Worm (Caenorhabditis elegans) whole organism, late embryonic: ENCODE results near the gene talp-3.
A peak's percentile ranks its signal among the peaks of the same experiment; 100 is the strongest.

ENCODE experiments used
- C38D4.7 ChIP-seq: fragments of 200-800 bp; sonication (Bioruptor generic); optimal IDR thresholded peaks from 2 replicates; lab custom pipeline; 2018; ENCODE audit warnings: mild to moderate bottlenecking, missing genetic modification characterization, moderate library complexity, missing compliant biosample characterization
- K02D7.2 ChIP-seq: sonication (generic microtip); optimal IDR thresholded peaks from 2 replicates; lab custom pipeline; 2017; ENCODE audit warnings: mild to moderate bottlenecking, missing genetic modification characterization, missing compliant biosample characterization
- K09A11.1 ChIP-seq: sonication (generic microtip); optimal IDR thresholded peaks from 2 replicates; lab custom pipeline; 2017; ENCODE audit warnings: antibody characterized with exemption, mild to moderate bottlenecking, missing genetic modification characterization, missing compliant biosample characterization; ENCODE audit not compliant: insufficient read depth
- T23F11.4 ChIP-seq: fragments of 200-800 bp; sonication (Bioruptor generic); optimal IDR thresholded peaks from 2 replicates; lab custom pipeline; 2018; ENCODE audit warnings: mild to moderate bottlenecking, missing genetic modification characterization, missing compliant biosample characterization
- ceh-14 ChIP-seq: sonication (generic microtip); optimal IDR thresholded peaks from 2 replicates; lab custom pipeline; 2016; ENCODE audit warnings: missing genotype, missing genetic modification characterization, missing compliant biosample characterization
- ceh-18 ChIP-seq: sonication (generic microtip); optimal IDR thresholded peaks from 2 replicates; lab custom pipeline; 2016; ENCODE audit warnings: missing genetic modification characterization, missing compliant biosample characterization
- ceh-24 ChIP-seq: sonication (generic microtip); optimal IDR thresholded peaks from 2 replicates; lab custom pipeline; 2016; ENCODE audit warnings: mild to moderate bottlenecking, missing genetic modification characterization, missing compliant biosample characterization
- ceh-30 ChIP-seq: fragments of 150-350 bp; optimal IDR thresholded peaks from 2 replicates; lab custom pipeline; 2014; ENCODE audit warnings: missing biosample characterization, missing genetic modification characterization
- ceh-48 ChIP-seq: sonication (generic microtip); optimal IDR thresholded peaks from 2 replicates; lab custom pipeline; 2016; ENCODE audit warnings: missing genetic modification characterization, inconsistent platforms, missing compliant biosample characterization
- ceh-6 ChIP-seq: fragments of 200-800 bp; sonication (Bioruptor generic); optimal IDR thresholded peaks from 2 replicates; lab custom pipeline; 2018; ENCODE audit warnings: mild to moderate bottlenecking, missing genetic modification characterization, missing compliant biosample characterization
- dmd-4 ChIP-seq: sonication (generic microtip); optimal IDR thresholded peaks from 2 replicates; lab custom pipeline; 2016; ENCODE audit warnings: borderline replicate concordance, missing genetic modification characterization, missing compliant biosample characterization
- dve-1 ChIP-seq: sonication (generic microtip); optimal IDR thresholded peaks from 2 replicates; lab custom pipeline; 2017; ENCODE audit warnings: antibody characterized with exemption, mild to moderate bottlenecking, missing genetic modification characterization, missing compliant biosample characterization
- elt-2 ChIP-seq: sonication (generic microtip); optimal IDR thresholded peaks from 2 replicates; lab custom pipeline; 2016; ENCODE audit warnings: missing genetic modification reagents, missing genetic modification characterization, missing compliant biosample characterization
- eyg-1 ChIP-seq: sonication (generic microtip); optimal IDR thresholded peaks from 2 replicates; lab custom pipeline; 2016; ENCODE audit warnings: missing genotype, missing genetic modification characterization, missing compliant biosample characterization
- gmeb-2 ChIP-seq: sonication (generic microtip); optimal IDR thresholded peaks from 2 replicates; lab custom pipeline; 2016; ENCODE audit warnings: missing genetic modification characterization, inconsistent platforms, missing compliant biosample characterization
- hlh-13 ChIP-seq: fragments of 200-800 bp; sonication (Bioruptor generic); optimal IDR thresholded peaks from 2 replicates; lab custom pipeline; 2018; ENCODE audit warnings: mild to moderate bottlenecking, missing genetic modification characterization, missing compliant biosample characterization
- hlh-15 ChIP-seq: sonication (generic microtip); optimal IDR thresholded peaks from 2 replicates; lab custom pipeline; 2016; ENCODE audit warnings: missing genetic modification characterization, missing compliant biosample characterization
- hlh-30 ChIP-seq: sonication (generic microtip); optimal IDR thresholded peaks from 2 replicates; lab custom pipeline; 2017; ENCODE audit warnings: antibody characterized with exemption, missing genetic modification characterization, missing compliant biosample characterization; ENCODE audit not compliant: insufficient read depth
- hlh-8 ChIP-seq: sonication (generic microtip); optimal IDR thresholded peaks from 2 replicates; lab custom pipeline; 2016; ENCODE audit warnings: missing genotype, missing genetic modification characterization, missing compliant biosample characterization
- lim-6 ChIP-seq: sonication (generic microtip); optimal IDR thresholded peaks from 2 replicates; lab custom pipeline; 2016; ENCODE audit warnings: missing genetic modification characterization, missing compliant biosample characterization
- lin-11 ChIP-seq: fragments of 200-800 bp; sonication (Bioruptor generic); optimal IDR thresholded peaks from 2 replicates; lab custom pipeline; 2018; ENCODE audit warnings: mild to moderate bottlenecking, missing genetic modification characterization, missing compliant biosample characterization
- mec-3 ChIP-seq: sonication (generic microtip); optimal IDR thresholded peaks from 2 replicates; lab custom pipeline; 2016; ENCODE audit warnings: borderline replicate concordance, missing genetic modification characterization, missing compliant biosample characterization
- nfya-1 ChIP-seq: sonication (generic microtip); optimal IDR thresholded peaks from 2 replicates; lab custom pipeline; 2017; ENCODE audit warnings: missing genetic modification characterization, mild to moderate bottlenecking, missing compliant biosample characterization, antibody characterized with exemption, moderate library complexity
- nhr-11 ChIP-seq: fragments of 150-350 bp; optimal IDR thresholded peaks from 2 replicates; lab custom pipeline; 2014; ENCODE audit warnings: missing biosample characterization, missing genetic modification characterization
- pag-3 ChIP-seq: sonication (generic microtip); optimal IDR thresholded peaks from 2 replicates; lab custom pipeline; 2016; ENCODE audit warnings: missing compliant biosample characterization, missing genetic modification characterization, borderline replicate concordance
- pat-9 ChIP-seq: fragments of 200-800 bp; sonication (Bioruptor generic); optimal IDR thresholded peaks from 2 replicates; lab custom pipeline; 2018; ENCODE audit warnings: mild to moderate bottlenecking, missing genetic modification characterization, moderate library complexity, missing compliant biosample characterization
- pax-1 ChIP-seq: fragments of 150-350 bp; optimal IDR thresholded peaks from 2 replicates; lab custom pipeline; 2014; ENCODE audit warnings: missing biosample characterization, missing genetic modification characterization
- pha-4 ChIP-seq: fragments of 150-350 bp; optimal IDR thresholded peaks from 2 replicates; lab custom pipeline; 2018; ENCODE audit warnings: missing biosample characterization, missing genetic modification reagents, missing genetic modification characterization
- pqm-1 ChIP-seq: sonication (generic microtip); optimal IDR thresholded peaks from 2 replicates; lab custom pipeline; 2016; ENCODE audit warnings: missing genetic modification characterization, missing compliant biosample characterization
- pros-1 ChIP-seq: fragments of 150-350 bp; optimal IDR thresholded peaks from 2 replicates; lab custom pipeline; 2014; ENCODE audit warnings: missing biosample characterization, missing genetic modification reagents, missing genetic modification characterization
- ref-2 ChIP-seq: sonication (generic microtip); optimal IDR thresholded peaks from 2 replicates; lab custom pipeline; 2016; ENCODE audit warnings: missing genetic modification characterization, missing compliant biosample characterization
- rnt-1 ChIP-seq: sonication (generic microtip); optimal IDR thresholded peaks from 2 replicates; lab custom pipeline; 2016; ENCODE audit warnings: missing genetic modification characterization, missing compliant biosample characterization
- sdc-2 ChIP-seq: sonication (generic microtip); optimal IDR thresholded peaks from 2 replicates; lab custom pipeline; 2016; ENCODE audit warnings: missing genotype, missing genetic modification characterization, missing compliant biosample characterization
- sox-4 ChIP-seq: sonication (generic microtip); optimal IDR thresholded peaks from 2 replicates; lab custom pipeline; 2017; ENCODE audit warnings: mild to moderate bottlenecking, missing genetic modification characterization, inconsistent platforms, missing compliant biosample characterization
- tbx-7 ChIP-seq: sonication (generic microtip); optimal IDR thresholded peaks from 2 replicates; lab custom pipeline; 2016; ENCODE audit warnings: missing genotype, missing genetic modification characterization, missing compliant biosample characterization
- unc-3 ChIP-seq, 2 experiments: fragments of 200-800 bp in 1 of 2; sonication (Bioruptor generic) in 1 of 2; sonication (generic microtip) in 1 of 2; conservative IDR thresholded peaks in 1 of 2; optimal IDR thresholded peaks in 1 of 2; 2 replicates each; pipeline versions ENCODE4 v1.3.6 to Lab custom; 2016 to 2022; ENCODE audit warnings: missing compliant biosample characterization in 2 of 2, missing genetic modification characterization in 2 of 2, missing genetic modification reagents in 1 of 2
- unc-42 ChIP-seq: sonication (generic microtip); optimal IDR thresholded peaks from 2 replicates; lab custom pipeline; 2016; ENCODE audit warnings: missing genotype, missing genetic modification characterization, missing compliant biosample characterization
- unc-55 ChIP-seq: sonication (generic microtip); optimal IDR thresholded peaks from 2 replicates; lab custom pipeline; 2017; ENCODE audit warnings: missing biosample characterization, missing genetic modification reagents, missing genetic modification characterization

The talp-3 gene

DNA sequence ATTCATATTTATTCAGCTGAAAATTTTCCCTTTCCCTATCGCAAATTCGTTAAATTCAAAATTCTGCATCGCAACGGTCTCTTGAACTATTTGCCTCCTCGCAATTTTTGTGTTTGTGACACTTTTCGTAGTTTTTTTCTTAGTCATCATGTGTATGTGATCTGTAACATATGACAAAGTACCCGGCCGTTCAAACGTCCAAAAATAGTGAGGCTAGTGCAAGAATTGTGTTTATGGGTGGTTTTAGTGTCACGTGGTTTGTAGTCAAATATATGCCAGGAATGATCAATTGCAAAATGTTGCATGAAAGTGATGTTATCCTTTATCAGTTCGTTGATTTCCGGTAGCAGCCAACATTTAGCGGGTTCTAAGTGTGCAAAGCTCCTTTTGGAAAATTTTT is 43.4 kb downstream of the talp-3 start:
- TF ChIP-seq T23F11.4 (GFP tag; lab: Kevin White, UChicago): no peak
- TF ChIP-seq ref-2 (tag; lab: Kevin White, UChicago): no peak
- no peak for TF ChIP-seq gmeb-2 (tag; lab: Kevin White, UChicago)
- no peak for TF ChIP-seq hlh-13 (GFP tag; lab: Kevin White, UChicago)
- peak; percentile 9 for TF ChIP-seq hlh-30 (tag; lab: Kevin White, UChicago)
- no peak for TF ChIP-seq dmd-4 (tag; lab: Kevin White, UChicago)
- TF ChIP-seq, all 69 proteins: peak for 1

DNA sequence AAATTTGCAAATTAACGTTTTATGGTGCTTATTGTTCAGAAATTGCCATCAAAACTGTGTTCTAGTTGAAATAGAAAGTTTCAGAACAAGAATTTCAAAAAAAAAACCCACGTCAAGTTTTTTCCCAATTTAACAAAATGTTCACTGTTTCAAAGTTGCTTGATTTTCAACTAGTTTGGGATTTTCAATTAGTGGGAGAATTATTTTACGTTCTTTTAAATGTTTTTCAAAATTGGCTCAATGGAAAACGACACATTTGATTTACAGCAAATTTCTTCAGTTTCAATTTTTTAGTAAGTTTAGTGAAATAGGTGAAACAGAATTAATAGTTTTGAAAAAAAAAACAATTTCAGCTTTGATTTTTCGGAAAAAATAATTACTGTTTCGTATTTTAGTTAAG is 44.6 kb downstream of the talp-3 start:
- TF ChIP-seq eyg-1 (tag; lab: Kevin White, UChicago): no peak
- no peak for TF ChIP-seq hlh-8 (tag; lab: Kevin White, UChicago)
- TF ChIP-seq tbx-7 (tag; lab: Kevin White, UChicago): no peak
- TF ChIP-seq pag-3 (tag; lab: Kevin White, UChicago): no peak
- TF ChIP-seq rnt-1: no peak
- no peak for TF ChIP-seq pros-1 (tag; lab: Kevin White, UChicago)
- TF ChIP-seq unc-3 (GFP tag; conservative IDR thresholded peaks at IDR 0.05; lab: Robert Waterston, UW): no peak
- no peak for TF ChIP-seq unc-3 (tag; optimal IDR thresholded peaks at IDR 0.05; lab: Kevin White, UChicago)
- TF ChIP-seq unc-42 (tag; lab: Kevin White, UChicago): no peak
- no peak for TF ChIP-seq pat-9 (tag; lab: Kevin White, UChicago)
- TF ChIP-seq C38D4.7 (GFP tag; lab: Kevin White, UChicago): no peak

DNA sequence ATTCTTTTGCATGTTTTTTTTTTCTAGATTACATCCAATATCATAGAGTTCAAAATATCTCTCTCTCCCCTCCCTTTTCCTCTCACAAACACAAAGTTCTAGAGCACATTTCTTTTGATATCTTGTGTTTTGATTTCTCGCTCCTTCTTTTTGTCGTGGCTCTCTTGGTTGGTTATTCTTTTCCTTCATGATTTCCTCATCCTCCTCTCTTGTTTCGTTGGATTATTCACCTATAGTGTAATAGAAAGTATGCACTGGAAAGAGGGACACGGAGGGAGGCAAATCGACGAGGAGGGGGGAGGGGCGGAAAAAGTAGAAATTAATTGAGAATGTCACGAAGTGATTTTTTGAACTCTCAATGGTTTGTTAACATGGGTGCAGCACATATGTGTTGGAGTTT is 46.7 kb downstream of the talp-3 start:
- TF ChIP-seq dve-1: no peak
- TF ChIP-seq K02D7.2 (tag; lab: Kevin White, UChicago): no peak
- TF ChIP-seq ceh-30 (tag; lab: Kevin White, UChicago): no peak
- no peak for TF ChIP-seq hlh-15
- TF ChIP-seq tbx-7 (tag; lab: Kevin White, UChicago): no peak
- no peak for TF ChIP-seq ceh-48 (tag; lab: Kevin White, UChicago)
- no peak for TF ChIP-seq hlh-8 (tag; lab: Kevin White, UChicago)
- no peak for TF ChIP-seq mec-3
- TF ChIP-seq elt-2 (tag; lab: Kevin White, UChicago): no peak
- TF ChIP-seq sox-4 (tag; lab: Kevin White, UChicago): no peak
- no peak for TF ChIP-seq pax-1 (tag; lab: Kevin White, UChicago)
- peak; percentile 72 for TF ChIP-seq nhr-11
- no peak for TF ChIP-seq lin-11 (tag; lab: Kevin White, UChicago)
- TF ChIP-seq sdc-2: no peak
- no peak for TF ChIP-seq ceh-6 (GFP tag; lab: Kevin White, UChicago)
- TF ChIP-seq ceh-18 (tag; lab: Kevin White, UChicago): peak; percentile 68
- TF ChIP-seq K09A11.1 (tag; lab: Kevin White, UChicago): no peak
- peak; percentile 44 for TF ChIP-seq nfya-1 (tag; lab: Kevin White, UChicago)
- TF ChIP-seq pha-4: no peak
- peak; percentile 45 for TF ChIP-seq unc-55 (GFP tag; lab: Kevin White, UChicago)
- TF ChIP-seq ref-2 (tag; lab: Kevin White, UChicago): no peak
- TF ChIP-seq ceh-14 (tag; lab: Kevin White, UChicago): no peak
- TF ChIP-seq ceh-24 (tag; lab: Kevin White, UChicago): no peak
- TF ChIP-seq lim-6 (tag; lab: Kevin White, UChicago): no peak
- TF ChIP-seq pqm-1 (tag; lab: Kevin White, UChicago): no peak
- TF ChIP-seq, all 69 proteins: peak for 4
